Worm (Caenorhabditis elegans): ENCODE measurements around the gene Y22D7AL.15.

DNA sequence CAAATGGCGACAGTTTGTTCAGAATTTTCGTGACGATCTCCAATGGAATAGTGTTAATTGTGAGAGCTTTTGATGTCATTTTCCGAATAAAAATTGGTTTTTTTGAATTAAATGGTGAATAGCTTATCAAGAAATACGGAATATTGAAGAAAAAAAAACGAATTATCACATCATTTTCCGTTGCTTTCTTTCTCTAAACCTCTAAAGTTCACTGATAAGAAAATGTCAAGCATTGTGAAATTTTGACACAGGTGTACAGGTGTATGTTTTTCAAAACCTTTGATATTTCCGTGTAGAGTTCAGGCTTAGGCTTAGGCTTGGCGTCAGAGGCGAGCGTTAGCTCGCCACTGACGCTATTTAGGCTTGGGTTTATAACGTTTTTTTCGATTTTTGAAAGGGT lies 39.2 kb upstream of the Y22D7AL.15 start, which contains the start of gene fbxa-74:
- TF ChIP-seq ama-1 (optimal IDR thresholded peaks at IDR 0.05) = no peak
- no peak for TF ChIP-seq sdc-2 (tag; optimal IDR thresholded peaks at IDR 0.05)
- no peak for TF ChIP-seq lin-11 (tag; optimal IDR thresholded peaks at IDR 0.05)
- TF ChIP-seq mec-3 (tag; optimal IDR thresholded peaks at IDR 0.05; ENCODE audit: borderline replicate concordance) = no peak
- no peak for TF ChIP-seq nhr-232 (tag; optimal IDR thresholded peaks at IDR 0.05)
